Fruit fly (Drosophila melanogaster) whole organism, embryonic: Measurements from ENCODE around the gene Ublcp1.

ENCODE experiments used
- ATbp ChIP-seq: fragments of 200-800 bp; sonication (Bioruptor generic); optimal IDR thresholded peaks from 2 replicates; lab custom pipeline; 2017; ENCODE audit warnings: missing biosample characterization, mild to moderate bottlenecking, missing genetic modification characterization, missing genetic modification reagents
- CG10274 ChIP-seq: fragments of 200-800 bp; sonication (Bioruptor generic); optimal IDR thresholded peaks from 3 replicates; lab custom pipeline; 2017; ENCODE audit warnings: missing biosample characterization, mild to moderate bottlenecking, missing genetic modification characterization
- CG10543 ChIP-seq: fragments of 200-800 bp; sonication (Bioruptor generic); optimal IDR thresholded peaks from 3 replicates; lab custom pipeline; 2017; ENCODE audit warnings: missing biosample characterization, mild to moderate bottlenecking, missing genetic modification characterization, moderate library complexity
- CG12744 ChIP-seq: fragments of 200-800 bp; sonication (Bioruptor generic); optimal IDR thresholded peaks from 2 replicates; lab custom pipeline; 2016; ENCODE audit warnings: missing biosample characterization, missing genetic modification characterization
- CG12769 ChIP-seq: fragments of 200-800 bp; sonication (Bioruptor generic); optimal IDR thresholded peaks from 2 replicates; lab custom pipeline; 2019; ENCODE audit warnings: missing biosample characterization, mild to moderate bottlenecking, missing genetic modification characterization, moderate library complexity
- CG13894 ChIP-seq: fragments of 200-800 bp; sonication (Bioruptor generic); optimal IDR thresholded peaks from 3 replicates; lab custom pipeline; 2018; ENCODE audit warnings: missing biosample characterization, mild to moderate bottlenecking, missing genetic modification characterization, moderate library complexity
- CG14965 ChIP-seq: fragments of 200-800 bp; sonication (Bioruptor generic); optimal IDR thresholded peaks from 2 replicates; lab custom pipeline; 2016; ENCODE audit warnings: missing biosample characterization, missing genetic modification characterization, borderline replicate concordance
- CG15011 ChIP-seq: fragments of 200-800 bp; sonication (Bioruptor generic); optimal IDR thresholded peaks from 3 replicates; lab custom pipeline; 2018; ENCODE audit warnings: missing biosample characterization, mild to moderate bottlenecking, missing genetic modification characterization
- CG15479 ChIP-seq: fragments of 200-800 bp; sonication (Bioruptor generic); optimal IDR thresholded peaks from 3 replicates; lab custom pipeline; 2019; ENCODE audit warnings: missing biosample characterization, mild to moderate bottlenecking, missing genetic modification characterization, moderate library complexity
- CG15514 ChIP-seq: fragments of 200-800 bp; sonication (Bioruptor generic); optimal IDR thresholded peaks from 3 replicates; lab custom pipeline; 2017; ENCODE audit warnings: missing biosample characterization, missing genetic modification characterization, mild to moderate bottlenecking, moderate library complexity, missing genetic modification reagents
- CG15696 ChIP-seq: fragments of 200-800 bp; sonication (Bioruptor generic); optimal IDR thresholded peaks from 2 replicates; lab custom pipeline; 2019; ENCODE audit warnings: missing biosample characterization, mild to moderate bottlenecking, missing genetic modification characterization, moderate library complexity
- CG16863 ChIP-seq: fragments of 200-800 bp; sonication (Bioruptor generic); optimal IDR thresholded peaks from 3 replicates; lab custom pipeline; 2016; ENCODE audit warnings: missing biosample characterization, missing genetic modification characterization
- CG2120 ChIP-seq: fragments of 200-800 bp; sonication (Bioruptor generic); optimal IDR thresholded peaks from 3 replicates; lab custom pipeline; 2016; ENCODE audit warnings: missing biosample characterization, missing genetic modification characterization
- CG2202 ChIP-seq: fragments of 200-800 bp; sonication (Bioruptor generic); optimal IDR thresholded peaks from 2 replicates; lab custom pipeline; 2018; ENCODE audit warnings: missing biosample characterization, mild to moderate bottlenecking, missing genetic modification characterization
- CG2889 ChIP-seq: fragments of 200-800 bp; sonication (Bioruptor generic); IDR thresholded peaks from 3 replicates; pipeline ENCODE4 v1.3.6; 2022; ENCODE audit warnings: missing biosample characterization, missing genetic modification characterization
- CG34376 ChIP-seq: fragments of 200-800 bp; sonication (Bioruptor generic); optimal IDR thresholded peaks from 2 replicates; lab custom pipeline; 2018; ENCODE audit warnings: missing biosample characterization, mild to moderate bottlenecking, missing genetic modification characterization
- CG6813 ChIP-seq: fragments of 200-800 bp; sonication (Bioruptor generic); optimal IDR thresholded peaks from 2 replicates; lab custom pipeline; 2017; ENCODE audit warnings: missing biosample characterization, missing genetic modification characterization, mild to moderate bottlenecking, moderate library complexity, missing genetic modification reagents
- CG7271 ChIP-seq: fragments of 200-800 bp; sonication (Bioruptor generic); optimal IDR thresholded peaks from 2 replicates; lab custom pipeline; 2018; ENCODE audit warnings: missing biosample characterization, mild to moderate bottlenecking, missing genetic modification characterization, moderate library complexity
- CG7556 ChIP-seq: fragments of 200-800 bp; sonication (Bioruptor generic); optimal IDR thresholded peaks from 2 replicates; lab custom pipeline; 2017; ENCODE audit warnings: missing biosample characterization, mild to moderate bottlenecking, missing genetic modification characterization
- CG7745 ChIP-seq: fragments of 200-800 bp; sonication (Bioruptor generic); optimal IDR thresholded peaks from 2 replicates; lab custom pipeline; 2018; ENCODE audit warnings: missing biosample characterization, mild to moderate bottlenecking, missing genetic modification characterization, moderate library complexity
- CG7839 ChIP-seq: fragments of 200-800 bp; sonication (Bioruptor generic); optimal IDR thresholded peaks from 3 replicates; lab custom pipeline; 2018; ENCODE audit warnings: missing biosample characterization, mild to moderate bottlenecking, missing genetic modification characterization, moderate library complexity
- CG8281 ChIP-seq: fragments of 200-800 bp; sonication (Bioruptor generic); optimal IDR thresholded peaks from 2 replicates; lab custom pipeline; 2018; ENCODE audit warnings: missing biosample characterization, mild to moderate bottlenecking, missing genetic modification characterization, moderate library complexity
- CG8765 ChIP-seq: fragments of 200-800 bp; sonication (Bioruptor generic); IDR thresholded peaks from 2 replicates; pipeline ENCODE4 v1.3.6; 2022; ENCODE audit warnings: missing biosample characterization, missing genetic modification characterization
- CG9876 ChIP-seq: fragments of 200-800 bp; sonication (Bioruptor generic); optimal IDR thresholded peaks from 2 replicates; lab custom pipeline; 2016; ENCODE audit warnings: missing biosample characterization, missing genetic modification characterization
- CkIIα-i1 ChIP-seq: fragments of 200-800 bp; sonication (Bioruptor generic); IDR thresholded peaks from 2 replicates; pipeline ENCODE4 v1.3.6; 2022; ENCODE audit warnings: missing biosample characterization, missing genetic modification characterization
- Gsc ChIP-seq: fragments of 200-800 bp; sonication (Bioruptor generic); IDR thresholded peaks from 2 replicates; pipeline ENCODE4 v1.3.6; 2022; ENCODE audit warnings: missing biosample characterization, missing genetic modification characterization
- H2.0 ChIP-seq: fragments of 200-800 bp; sonication (Bioruptor generic); IDR thresholded peaks from 2 replicates; pipeline ENCODE4 v1.3.6; 2022; ENCODE audit warnings: missing biosample characterization, missing genetic modification characterization
- Lhr ChIP-seq: fragments of 200-800 bp; sonication (Bioruptor generic); optimal IDR thresholded peaks from 3 replicates; lab custom pipeline; 2017; ENCODE audit warnings: mild to moderate bottlenecking, missing biosample characterization, missing genetic modification reagents, missing genetic modification characterization
- Max ChIP-seq: fragments of 200-800 bp; sonication (Bioruptor generic); optimal IDR thresholded peaks from 2 replicates; lab custom pipeline; 2016; ENCODE audit warnings: missing biosample characterization, mild to moderate bottlenecking, missing genetic modification characterization
- Meics ChIP-seq: fragments of 200-800 bp; sonication (Bioruptor generic); optimal IDR thresholded peaks from 2 replicates; lab custom pipeline; 2017; ENCODE audit warnings: missing biosample characterization, mild to moderate bottlenecking, missing genetic modification characterization
- Mes4 ChIP-seq: fragments of 200-800 bp; sonication (Bioruptor generic); optimal IDR thresholded peaks from 2 replicates; lab custom pipeline; 2016; ENCODE audit warnings: missing biosample characterization, missing genetic modification characterization
- Nf-YC ChIP-seq: fragments of 200-800 bp; optimal IDR thresholded peaks from 3 replicates; lab custom pipeline; 2019; ENCODE audit warnings: missing biosample characterization, mild to moderate bottlenecking, missing genetic modification characterization, moderate library complexity
- Six4 ChIP-seq: fragments of 200-800 bp; sonication (Bioruptor generic); optimal IDR thresholded peaks from 2 replicates; lab custom pipeline; 2016; ENCODE audit warnings: missing biosample characterization, missing genetic modification characterization
- Sry-β ChIP-seq: fragments of 200-800 bp; sonication (Bioruptor generic); optimal IDR thresholded peaks from 2 replicates; lab custom pipeline; 2018; ENCODE audit warnings: missing biosample characterization, mild to moderate bottlenecking, missing genetic modification characterization, moderate library complexity
- Ssrp ChIP-seq: fragments of 200-800 bp; sonication (Bioruptor generic); optimal IDR thresholded peaks from 2 replicates; lab custom pipeline; 2018; ENCODE audit warnings: missing biosample characterization, mild to moderate bottlenecking, missing genetic modification characterization, moderate library complexity
- Usf ChIP-seq: fragments of 200-800 bp; sonication (Bioruptor generic); optimal IDR thresholded peaks from 2 replicates; lab custom pipeline; 2017; ENCODE audit warnings: missing genotype, missing biosample characterization, missing genetic modification characterization
- bab2 ChIP-seq: fragments of 200-800 bp; sonication (Bioruptor generic); optimal IDR thresholded peaks from 2 replicates; lab custom pipeline; 2016; ENCODE audit warnings: missing biosample characterization, missing genetic modification characterization
- ci ChIP-seq: fragments of 200-800 bp; sonication (Bioruptor generic); IDR thresholded peaks from 3 replicates; pipeline ENCODE4 v1.3.6; 2022; ENCODE audit warnings: missing biosample characterization, missing genetic modification characterization
- da ChIP-seq: fragments of 200-800 bp; sonication (Bioruptor generic); optimal IDR thresholded peaks from 2 replicates; lab custom pipeline; 2016; ENCODE audit warnings: missing biosample characterization, missing genetic modification characterization
- dati ChIP-seq: fragments of 200-800 bp; sonication (Bioruptor generic); IDR thresholded peaks from 2 replicates; pipeline ENCODE4 v1.3.6; 2022; ENCODE audit warnings: missing biosample characterization, missing genetic modification characterization
- lov ChIP-seq, 2 experiments: fragments of 200-800 bp in 1 of 2; fragments of >200 bp in 1 of 2; sonication (Bioruptor generic) in 1 of 2; IDR thresholded peaks in 1 of 2; optimal IDR thresholded peaks in 1 of 2; 2 replicates in 1 of 2; 3 replicates in 1 of 2; pipeline versions ENCODE4 v1.3.6 to Lab custom; 2017 to 2022; ENCODE audit warnings: missing biosample characterization in 1 of 2, missing genetic modification characterization in 1 of 2
- pho ChIP-seq: fragments of 200-800 bp; sonication (Bioruptor generic); optimal IDR thresholded peaks from 2 replicates; lab custom pipeline; 2016; ENCODE audit warnings: missing biosample characterization, missing genetic modification characterization
- psq ChIP-seq: fragments of 200-800 bp; sonication (Bioruptor generic); optimal IDR thresholded peaks from 2 replicates; lab custom pipeline; 2017; ENCODE audit warnings: missing biosample characterization, missing genetic modification characterization
- rib ChIP-seq: fragments of 200-800 bp; sonication (Bioruptor generic); IDR thresholded peaks from 2 replicates; pipeline ENCODE4 v1.3.6; 2022; ENCODE audit warnings: missing biosample characterization, missing genetic modification characterization
- slbo ChIP-seq: fragments of 200-800 bp; sonication (Bioruptor generic); IDR thresholded peaks from 2 replicates; pipeline ENCODE4 v1.3.6; 2022; ENCODE audit warnings: missing biosample characterization, missing genetic modification characterization
- slou ChIP-seq: fragments of 200-800 bp; sonication (Bioruptor generic); optimal IDR thresholded peaks from 3 replicates; lab custom pipeline; 2016; ENCODE audit warnings: missing biosample characterization, missing genetic modification characterization
- tna ChIP-seq: fragments of 200-800 bp; sonication (Bioruptor generic); IDR thresholded peaks from 2 replicates; pipeline ENCODE4 v1.3.6; 2022; ENCODE audit warnings: missing biosample characterization, missing genetic modification characterization; ENCODE audit not compliant: partially characterized antibody
- tx ChIP-seq: fragments of 200-800 bp; sonication (Bioruptor generic); optimal IDR thresholded peaks from 2 replicates; lab custom pipeline; 2016; ENCODE audit warnings: missing biosample characterization, missing genetic modification characterization
- usp ChIP-seq: fragments of >200 bp; optimal IDR thresholded peaks from 2 replicates; lab custom pipeline; 2017; ENCODE audit warnings: missing biosample characterization, missing genetic modification characterization
- zfh1 ChIP-seq: fragments of 200-800 bp; sonication (Bioruptor generic); IDR thresholded peaks from 3 replicates; pipeline ENCODE4 v1.3.6; 2022; ENCODE audit warnings: missing biosample characterization, missing genetic modification characterization

Gene Ublcp1

DNA sequence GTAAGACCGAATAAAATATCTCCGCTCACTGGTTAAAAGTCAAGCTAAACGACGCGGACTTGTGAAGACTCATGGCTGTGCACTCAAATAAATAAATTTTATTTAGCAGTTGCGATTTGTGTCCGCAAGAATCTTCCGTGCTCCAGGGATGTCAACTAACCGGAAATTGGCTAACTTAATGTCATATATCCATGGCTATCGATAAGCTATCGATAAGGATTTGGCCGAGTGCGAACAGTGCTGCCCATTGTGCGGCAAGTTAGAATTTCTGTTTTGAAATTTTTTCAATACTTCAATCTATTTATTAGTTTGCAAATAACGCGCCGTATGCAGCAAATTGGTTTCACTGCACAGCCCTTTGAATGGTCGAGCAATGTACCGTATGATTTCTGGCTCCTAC is 7.4 kb upstream of the Ublcp1 start, which contains the start of gene p53 (continued):
- peak; percentile 27 for TF ChIP-seq CG14965 (GFP tag; lab: Kevin White, UChicago)
- peak; percentile 91 for TF ChIP-seq Meics (GFP tag; lab: Kevin White, UChicago)
- no peak for TF ChIP-seq CG2889 (GFP tag; lab: Robert Waterston, UW)
- peak; percentile 87 for TF ChIP-seq CG15514 (GFP tag; lab: Kevin White, UChicago)
- TF ChIP-seq bab2, result peak; percentile 41
- no peak for TF ChIP-seq Gsc
- peak; percentile 18 for TF ChIP-seq Nf-YC
- TF ChIP-seq Mes4 (GFP tag; lab: Kevin White, UChicago), result peak; percentile 82
- TF ChIP-seq lov (optimal IDR thresholded peaks at IDR 0.05; lab: Kevin White, UChicago), result no peak
- peak; percentile 84; the same call in 2 of the 3 replicates for TF ChIP-seq lov (GFP tag; IDR thresholded peaks at IDR 0.05; lab: Robert Waterston, UW)
- peak; percentile 74 for TF ChIP-seq ATbp (GFP tag; lab: Kevin White, UChicago)
- TF ChIP-seq dati (GFP tag; lab: Robert Waterston, UW), result peak; percentile 48; the same call in 1 of the 2 replicates
- no peak for TF ChIP-seq psq (GFP tag; lab: Kevin White, UChicago)
- TF ChIP-seq Ssrp (tag; lab: Kevin White, UChicago), result peak; percentile 48
- peak; percentile 76 for TF ChIP-seq CG15011 (GFP tag; lab: Kevin White, UChicago)
- no peak for TF ChIP-seq usp (GFP tag; lab: Kevin White, UChicago)
- TF ChIP-seq da (GFP tag; lab: Kevin White, UChicago), result peak; percentile 28
- peak; percentile 29 for TF ChIP-seq CG16863 (GFP tag; lab: Kevin White, UChicago)
- TF ChIP-seq tx (GFP tag; lab: Kevin White, UChicago), result peak; percentile 12
- peak; percentile 47 for TF ChIP-seq CG9876 (GFP tag; lab: Kevin White, UChicago)
- TF ChIP-seq Usf (GFP tag; lab: Kevin White, UChicago), result peak; percentile 21
- TF ChIP-seq CG8765 (GFP tag; lab: Robert Waterston, UW), result peak; percentile 26; the same call in 1 of the 2 replicates
- TF ChIP-seq CG15696 (tag; lab: Kevin White, UChicago), result peak; percentile 6
- TF ChIP-seq slbo (GFP tag; lab: Robert Waterston, UW), result peak; percentile 77
- TF ChIP-seq CG2202 (tag; lab: Kevin White, UChicago), result peak; percentile 60
- peak; percentile 78 for TF ChIP-seq CG34376 (GFP tag; lab: Kevin White, UChicago)
- peak; percentile 33 for TF ChIP-seq rib (GFP tag; lab: Robert Waterston, UW)
- peak; percentile 83 for TF ChIP-seq CG7271 (tag; lab: Kevin White, UChicago)
- peak; percentile 59 for TF ChIP-seq pho (GFP tag; lab: Kevin White, UChicago)
- peak; percentile 2 for TF ChIP-seq Six4
- peak; percentile 43 for TF ChIP-seq CG2120
- peak; percentile 70 for TF ChIP-seq Max (GFP tag; lab: Kevin White, UChicago)
- TF ChIP-seq Sry-β, result peak; percentile 36
- no peak for TF ChIP-seq CkIIα-i1 (GFP tag; lab: Robert Waterston, UW)
- TF ChIP-seq Lhr (GFP tag; lab: Kevin White, UChicago), result peak; percentile 63
- peak; percentile 33 for TF ChIP-seq CG7556 (GFP tag; lab: Kevin White, UChicago)
- peak; percentile 46 for TF ChIP-seq CG13894 (tag; lab: Kevin White, UChicago)
- peak; percentile 67 for TF ChIP-seq CG8281
- peak; percentile 71 for TF ChIP-seq CG6813
- peak; percentile 76 for TF ChIP-seq zfh1
- TF ChIP-seq CG7839 (tag; lab: Kevin White, UChicago), result peak; percentile 67
- peak; percentile 57; the same call in 1 of the 2 replicates for TF ChIP-seq tna (GFP tag; lab: Robert Waterston, UW)
- TF ChIP-seq CG10274 (GFP tag; lab: Kevin White, UChicago), result peak; percentile 70
- TF ChIP-seq H2.0 (GFP tag; lab: Robert Waterston, UW), result peak; percentile 62; the same call in 1 of the 2 replicates
- peak; percentile 78 for TF ChIP-seq CG12744 (GFP tag; lab: Kevin White, UChicago)
- no peak for TF ChIP-seq CG7745
- peak; percentile 92 for TF ChIP-seq ci
- peak; percentile 49 for TF ChIP-seq slou (GFP tag; lab: Kevin White, UChicago)
- TF ChIP-seq CG15479 (GFP tag; lab: Kevin White, UChicago), result no peak
- TF ChIP-seq CG10543 (GFP tag; lab: Kevin White, UChicago), result peak; percentile 65
- no peak for TF ChIP-seq CG12769 (tag; lab: Kevin White, UChicago)
